Fruit fly (Drosophila melanogaster) S2 (cell line): ENCODE data around the gene CG31999.

Experiments
- CG8478 ChIP-seq: fragments of >200 bp; optimal IDR thresholded peaks from 2 replicates; lab custom pipeline; 2018
- CTCF ChIP-seq, 2 experiments: fragments of >200 bp; optimal IDR thresholded peaks; 2 replicates each; lab custom pipeline; 2018

- TF ChIP-seq CG8478 (no peak), CTCF (optimal IDR thresholded peaks at IDR 0.05; lab: Kevin White, UChicago) (no peak)
Measured at dm6 chr4:181639-182038, 45.9 kb downstream of the CG31999 start.
